Worm (Caenorhabditis elegans) whole organism, L3 larva: ENCODE data around the gene tbx-37.

Experiments used
- aly-2 ChIP-seq: fragments of 150-350 bp; optimal IDR thresholded peaks from 2 replicates; lab custom pipeline; 2014; ENCODE audit warnings: missing biosample characterization, missing genetic modification characterization
- ama-1 ChIP-seq: fragments of 150-350 bp; optimal IDR thresholded peaks from 2 replicates; lab custom pipeline; 2018
- ceh-82 ChIP-seq: fragments of 150-350 bp; optimal IDR thresholded peaks from 2 replicates; lab custom pipeline; 2014; ENCODE audit warnings: missing biosample characterization, missing genetic modification characterization
- egl-27 ChIP-seq: sonication (generic microtip); optimal IDR thresholded peaks from 4 replicates; lab custom pipeline; 2017; ENCODE audit warnings: missing biosample characterization, missing genetic modification reagents, missing genetic modification characterization
- fkh-10 ChIP-seq: sonication (generic microtip); optimal IDR thresholded peaks from 2 replicates; lab custom pipeline; 2017; ENCODE audit warnings: missing biosample characterization, missing genetic modification reagents, missing genetic modification characterization
- fkh-2 ChIP-seq: fragments of 150-350 bp; optimal IDR thresholded peaks from 2 replicates; lab custom pipeline; 2014; ENCODE audit warnings: missing biosample characterization, missing genetic modification reagents, missing genetic modification characterization
- lin-39 ChIP-seq: fragments of 150-350 bp; optimal IDR thresholded peaks from 2 replicates; lab custom pipeline; 2018; ENCODE audit warnings: missing biosample characterization, missing genetic modification reagents, missing genetic modification characterization
- nfya-1 ChIP-seq: sonication (generic microtip); optimal IDR thresholded peaks from 2 replicates; lab custom pipeline; 2017; ENCODE audit warnings: missing genetic modification characterization, mild to moderate bottlenecking, missing compliant biosample characterization, antibody characterized with exemption, moderate library complexity; ENCODE audit not compliant: insufficient read depth
- nhr-237 ChIP-seq: fragments of 150-350 bp; optimal IDR thresholded peaks from 2 replicates; lab custom pipeline; 2014; ENCODE audit warnings: missing biosample characterization, missing genetic modification characterization
- nhr-77 ChIP-seq: fragments of 150-350 bp; optimal IDR thresholded peaks from 2 replicates; lab custom pipeline; 2014; ENCODE audit warnings: missing biosample characterization, missing genetic modification characterization
- pqm-1 ChIP-seq: fragments of 150-350 bp; optimal IDR thresholded peaks from 2 replicates; lab custom pipeline; 2017; ENCODE audit warnings: missing biosample characterization, missing genetic modification characterization, inconsistent platforms
- skn-1 ChIP-seq: fragments of 150-350 bp; optimal IDR thresholded peaks from 2 replicates; lab custom pipeline; 2014; ENCODE audit warnings: missing biosample characterization, missing genetic modification characterization
- unc-62 ChIP-seq: fragments of 150-350 bp; sonication (generic microtip); optimal IDR thresholded peaks from 4 replicates; lab custom pipeline; 2014; ENCODE audit warnings: missing biosample characterization, missing genetic modification reagents, missing genetic modification characterization
- zag-1 ChIP-seq: fragments of 150-350 bp; optimal IDR thresholded peaks from 2 replicates; lab custom pipeline; 2014; ENCODE audit warnings: missing biosample characterization, missing genetic modification characterization

DNA sequence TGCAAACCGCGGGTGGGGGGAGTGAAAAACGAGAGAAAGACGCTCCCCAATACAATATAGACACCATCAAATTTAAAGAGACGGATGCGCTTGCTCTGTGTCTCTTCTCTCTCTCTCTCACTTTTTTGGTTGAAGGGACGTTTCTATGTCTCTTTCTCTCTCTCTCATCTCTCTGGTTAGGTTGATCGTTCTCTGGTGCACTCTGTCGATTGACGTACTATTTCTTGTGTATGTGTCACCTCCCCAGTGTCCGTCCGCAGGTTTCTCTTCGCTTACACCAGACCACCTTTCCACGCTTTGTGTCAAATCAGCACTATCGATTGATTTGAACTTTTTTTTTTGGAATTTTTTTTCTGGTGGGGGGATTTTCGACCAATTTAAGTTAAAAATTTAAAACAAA lies 16.5 kb upstream of the tbx-37 start:
- TF ChIP-seq unc-62 (GFP tag; lab: Kevin White, UChicago) (peak; percentile 24), aly-2 (no peak), ama-1 (lab: Kevin White, UChicago) (no peak), pqm-1 (tag; lab: Kevin White, UChicago) (peak; percentile 77), zag-1 (tag; lab: Kevin White, UChicago) (no peak), fkh-10 (no peak), egl-27 (tag; lab: Kevin White, UChicago) (peak; percentile 37), ceh-82 (no peak), lin-39 (tag; lab: Kevin White, UChicago) (peak; percentile 14), fkh-2 (no peak), nfya-1 (tag; lab: Kevin White, UChicago) (peak; percentile 88), skn-1 (tag; lab: Kevin White, UChicago) (peak; percentile 4), nhr-77 (tag; lab: Kevin White, UChicago) (no peak), nhr-237 (tag; lab: Kevin White, UChicago) (no peak)
